Worm (Caenorhabditis elegans) whole organism, L4 larva: ENCODE data around the gene lem-4.
A peak's percentile ranks its signal among the peaks of the same experiment; 100 is the strongest.

Experiments used
- D1046.2 ChIP-seq: fragments of 200-800 bp; sonication (Bioruptor generic); IDR thresholded peaks from 2 replicates; pipeline ENCODE4 v1.3.6; 2022; ENCODE audit warnings: missing genetic modification characterization, missing compliant biosample characterization
- Y48G9A.11 ChIP-seq: fragments of 200-800 bp; sonication (Bioruptor generic); IDR thresholded peaks from 2 replicates; pipeline ENCODE4 v1.3.6; 2022; ENCODE audit warnings: missing genetic modification reagents, missing genetic modification characterization, missing compliant biosample characterization
- ZK337.2 ChIP-seq: fragments of 200-800 bp; sonication (Bioruptor generic); IDR thresholded peaks from 2 replicates; pipeline ENCODE4 v1.3.6; 2022; ENCODE audit warnings: missing genetic modification reagents, missing genetic modification characterization, missing compliant biosample characterization
- aha-1 ChIP-seq: fragments of 150-350 bp; peaks from one replicate; lab custom pipeline; 2014; ENCODE audit warnings: missing biosample characterization, missing genetic modification characterization
- aly-2 ChIP-seq: sonication (generic microtip); optimal IDR thresholded peaks from 2 replicates; lab custom pipeline; 2018; ENCODE audit warnings: missing biosample characterization, missing genetic modification characterization
- ama-1 ChIP-seq: fragments of 150-350 bp; optimal IDR thresholded peaks from 2 replicates; lab custom pipeline; 2014; ENCODE audit warnings: inconsistent platforms, mixed read lengths
- attf-4 ChIP-seq: sonication (generic microtip); optimal IDR thresholded peaks from 3 replicates; lab custom pipeline; 2017; ENCODE audit warnings: missing biosample characterization, missing genetic modification characterization
- ceh-32 ChIP-seq: sonication (generic microtip); optimal IDR thresholded peaks from 2 replicates; lab custom pipeline; 2016; ENCODE audit warnings: mild to moderate bottlenecking, missing genetic modification characterization, missing compliant biosample characterization; ENCODE audit not compliant: poor library complexity
- cey-2 ChIP-seq: sonication (generic microtip); optimal IDR thresholded peaks from 3 replicates; lab custom pipeline; 2017; ENCODE audit warnings: missing genetic modification characterization, mild to moderate bottlenecking, missing compliant biosample characterization, antibody characterized with exemption, borderline replicate concordance; ENCODE audit not compliant: insufficient read depth
- ctbp-1 ChIP-seq: fragments of 200-800 bp; sonication (Bioruptor generic); IDR thresholded peaks from 2 replicates; pipeline ENCODE4 v1.3.6; 2022; ENCODE audit warnings: missing genetic modification reagents, missing genetic modification characterization, missing compliant biosample characterization
- daf-16 ChIP-seq, 3 experiments: sonication (generic microtip); optimal IDR thresholded peaks; 2 replicates each; lab custom pipeline; 2016 to 2017; ENCODE audit warnings: missing genetic modification characterization in 3 of 3, missing genetic modification reagents in 3 of 3, mild to moderate bottlenecking in 2 of 3, missing compliant biosample characterization in 2 of 3, missing biosample characterization in 1 of 3, moderate library complexity in 1 of 3
- dmd-6 ChIP-seq: fragments of 200-800 bp; sonication (Bioruptor generic); IDR thresholded peaks from 2 replicates; pipeline ENCODE4 v1.3.6; 2022; ENCODE audit warnings: missing genetic modification reagents, missing genetic modification characterization, missing compliant biosample characterization
- duxl-1 ChIP-seq: sonication (generic microtip); optimal IDR thresholded peaks from 2 replicates; lab custom pipeline; 2016; ENCODE audit warnings: mild to moderate bottlenecking, missing genetic modification characterization, moderate library complexity, missing compliant biosample characterization; ENCODE audit not compliant: poor library complexity
- dve-1 ChIP-seq: sonication (generic microtip); optimal IDR thresholded peaks from 2 replicates; lab custom pipeline; 2017; ENCODE audit warnings: antibody characterized with exemption, mild to moderate bottlenecking, missing genetic modification characterization, missing compliant biosample characterization; ENCODE audit not compliant: insufficient read depth
- egl-43 ChIP-seq: fragments of 200-800 bp; sonication (Bioruptor generic); IDR thresholded peaks from 2 replicates; pipeline ENCODE4 v1.3.6; 2022; ENCODE audit warnings: missing genetic modification reagents, missing genetic modification characterization, missing compliant biosample characterization
- hif-1 ChIP-seq, 2 experiments: sonication (generic microtip); optimal IDR thresholded peaks; 2 replicates each; lab custom pipeline; 2016 to 2017; ENCODE audit warnings: missing compliant biosample characterization in 2 of 2, missing genetic modification characterization in 2 of 2, missing genetic modification reagents in 2 of 2, missing genotype in 2 of 2, mild to moderate bottlenecking in 1 of 2
- hlh-30 ChIP-seq: sonication (generic microtip); optimal IDR thresholded peaks from 2 replicates; lab custom pipeline; 2017; ENCODE audit warnings: antibody characterized with exemption, mild to moderate bottlenecking, missing genetic modification characterization, missing compliant biosample characterization; ENCODE audit not compliant: insufficient read depth
- lin-13 ChIP-seq: fragments of 150-350 bp; optimal IDR thresholded peaks from 2 replicates; lab custom pipeline; 2014; ENCODE audit warnings: missing biosample characterization, missing genetic modification reagents, missing genetic modification characterization
- lin-15B ChIP-seq: fragments of 150-350 bp; sonication (generic microtip); optimal IDR thresholded peaks from 3 replicates; lab custom pipeline; 2014; ENCODE audit warnings: missing biosample characterization, missing genetic modification characterization
- lin-39 ChIP-seq: fragments of 150-350 bp; optimal IDR thresholded peaks from 2 replicates; lab custom pipeline; 2014; ENCODE audit warnings: missing biosample characterization, missing genetic modification reagents, missing genetic modification characterization
- lsy-2 ChIP-seq, 2 experiments: fragments of 150-350 bp in 1 of 2; sonication (generic microtip) in 1 of 2; optimal IDR thresholded peaks; 2 replicates each; lab custom pipeline; 2014 to 2017; ENCODE audit warnings: missing biosample characterization in 2 of 2, missing genetic modification characterization in 2 of 2
- madf-5 ChIP-seq, 2 experiments: fragments of 200-800 bp; sonication (Bioruptor generic); IDR thresholded peaks; 2 replicates each; pipeline ENCODE4 v1.3.6; 2022; ENCODE audit warnings: missing compliant biosample characterization in 2 of 2, missing genetic modification characterization in 2 of 2
- mdl-1 ChIP-seq, 2 experiments: fragments of 150-350 bp in 1 of 2; sonication (generic microtip) in 1 of 2; optimal IDR thresholded peaks; 2 replicates each; lab custom pipeline; 2014 to 2017; ENCODE audit warnings: missing biosample characterization in 2 of 2, missing genetic modification characterization in 2 of 2
- mes-2 ChIP-seq: sonication (generic microtip); optimal IDR thresholded peaks from 2 replicates; lab custom pipeline; 2016; ENCODE audit warnings: missing genotype, mild to moderate bottlenecking, missing genetic modification characterization, missing compliant biosample characterization; ENCODE audit not compliant: poor library complexity, severe bottlenecking
- nhr-237 ChIP-seq: sonication (generic microtip); optimal IDR thresholded peaks from 2 replicates; lab custom pipeline; 2017; ENCODE audit warnings: missing biosample characterization, missing genetic modification characterization
- nhr-25 ChIP-seq: sonication (generic microtip); optimal IDR thresholded peaks from 2 replicates; lab custom pipeline; 2017; ENCODE audit warnings: missing genetic modification characterization, mild to moderate bottlenecking, missing compliant biosample characterization, antibody characterized with exemption, moderate library complexity, borderline replicate concordance; ENCODE audit not compliant: insufficient read depth
- nhr-42 ChIP-seq: fragments of 200-800 bp; sonication (Bioruptor generic); IDR thresholded peaks from 2 replicates; pipeline ENCODE4 v1.3.6; 2022; ENCODE audit warnings: missing genetic modification characterization, missing compliant biosample characterization
- nhr-6 ChIP-seq: fragments of 150-350 bp; optimal IDR thresholded peaks from 2 replicates; lab custom pipeline; 2014; ENCODE audit warnings: missing biosample characterization, missing genetic modification characterization
- pha-4 ChIP-seq, 2 experiments: fragments of 150-350 bp in 1 of 2; fragments of 200-800 bp in 1 of 2; sonication (Bioruptor generic) in 1 of 2; IDR thresholded peaks in 1 of 2; optimal IDR thresholded peaks in 1 of 2; 2 replicates each; pipeline versions ENCODE4 v1.3.6 to Lab custom; 2014 to 2022; ENCODE audit warnings: missing genetic modification characterization in 2 of 2, missing genetic modification reagents in 2 of 2, missing biosample characterization in 1 of 2, missing compliant biosample characterization in 1 of 2
- php-3 ChIP-seq: fragments of 200-800 bp; sonication (Bioruptor generic); IDR thresholded peaks from 2 replicates; pipeline ENCODE4 v1.3.6; 2022; ENCODE audit warnings: missing genetic modification reagents, missing genetic modification characterization, missing compliant biosample characterization
- unc-39 ChIP-seq: sonication (generic microtip); optimal IDR thresholded peaks from 2 replicates; lab custom pipeline; 2017; ENCODE audit warnings: missing biosample characterization, missing genetic modification characterization
- zag-1 ChIP-seq: fragments of 150-350 bp; optimal IDR thresholded peaks from 2 replicates; lab custom pipeline; 2014; ENCODE audit warnings: missing biosample characterization, missing genetic modification characterization
- zfp-2 ChIP-seq: sonication (generic microtip); optimal IDR thresholded peaks from 2 replicates; lab custom pipeline; 2016; ENCODE audit warnings: mild to moderate bottlenecking, missing genetic modification characterization, missing compliant biosample characterization
- zfp-3 ChIP-seq: fragments of 200-800 bp; sonication (Bioruptor generic); conservative IDR thresholded peaks from 2 replicates; pipeline ENCODE4 v1.3.6; 2022; ENCODE audit warnings: missing genetic modification reagents, missing genetic modification characterization, missing compliant biosample characterization
- zip-2 ChIP-seq: fragments of 150-350 bp; optimal IDR thresholded peaks from 2 replicates; lab custom pipeline; 2014; ENCODE audit warnings: missing biosample characterization, missing genetic modification characterization
- ztf-7 ChIP-seq: fragments of 150-350 bp; optimal IDR thresholded peaks from 2 replicates; lab custom pipeline; 2014; ENCODE audit warnings: missing biosample characterization, missing genetic modification characterization

The lem-4 gene

ce11 chrIV:833517-833916 lies 21.1 kb downstream of the lem-4 start:
- no peak for TF ChIP-seq dmd-6 (GFP tag; lab: Robert Waterston, UW)
- TF ChIP-seq nhr-237 (tag; lab: Kevin White, UChicago), result no peak
- TF ChIP-seq zfp-2 (tag; lab: Kevin White, UChicago), result no peak
- TF ChIP-seq aha-1 (tag; lab: Kevin White, UChicago), result peak; percentile 76
- TF ChIP-seq zag-1 (tag; lab: Kevin White, UChicago), result no peak
- TF ChIP-seq hlh-30 (tag; lab: Kevin White, UChicago), result no peak
- peak; percentile 0 for TF ChIP-seq nhr-6 (tag; lab: Kevin White, UChicago)
- no peak for TF ChIP-seq egl-43 (GFP tag; lab: Robert Waterston, UW)
- TF ChIP-seq cey-2 (tag; lab: Kevin White, UChicago), result no peak
- no peak for TF ChIP-seq pha-4 (GFP tag; IDR thresholded peaks at IDR 0.05; lab: Robert Waterston, UW)
- TF ChIP-seq pha-4 (tag; optimal IDR thresholded peaks at IDR 0.05; lab: Kevin White, UChicago), result no peak
- peak in 1 of 2 experiments; percentile 20 for TF ChIP-seq hif-1 (tag; optimal IDR thresholded peaks at IDR 0.05; lab: Kevin White, UChicago)
- TF ChIP-seq ctbp-1 (GFP tag; lab: Robert Waterston, UW), result no peak
- no peak for TF ChIP-seq ZK337.2 (GFP tag; lab: Robert Waterston, UW)
- TF ChIP-seq duxl-1 (tag; lab: Kevin White, UChicago), result no peak
- TF ChIP-seq nhr-25, result no peak
- TF ChIP-seq zip-2 (tag; lab: Kevin White, UChicago), result no peak
- TF ChIP-seq Y48G9A.11 (GFP tag; lab: Robert Waterston, UW), result no peak
- TF ChIP-seq unc-39 (tag; lab: Kevin White, UChicago), result no peak
- no peak for TF ChIP-seq attf-4
- no peak for TF ChIP-seq ceh-32 (tag; lab: Kevin White, UChicago)
- no peak for TF ChIP-seq madf-5 (GFP tag; IDR thresholded peaks at IDR 0.05; lab: Robert Waterston, UW)
- peak in 1 of 2 experiments; percentile 34 for TF ChIP-seq lsy-2 (tag; optimal IDR thresholded peaks at IDR 0.05; lab: Kevin White, UChicago)
- TF ChIP-seq dve-1 (tag; lab: Kevin White, UChicago), result no peak
- no peak for TF ChIP-seq mdl-1 (tag; optimal IDR thresholded peaks at IDR 0.05; lab: Kevin White, UChicago)

- TF ChIP-seq nhr-42 (GFP tag; lab: Robert Waterston, UW), result no peak
- TF ChIP-seq lin-15B, result no peak
- TF ChIP-seq zfp-3 (GFP tag; lab: Robert Waterston, UW), result no peak
- TF ChIP-seq lin-13 (GFP tag; lab: Kevin White, UChicago), result no peak
- TF ChIP-seq D1046.2, result no peak
- no peak for TF ChIP-seq ztf-7 (tag; lab: Kevin White, UChicago)
- TF ChIP-seq unc-39 (tag; lab: Kevin White, UChicago), result no peak
- no peak for TF ChIP-seq ama-1 (lab: Kevin White, UChicago)
- no peak for TF ChIP-seq zag-1 (tag; lab: Kevin White, UChicago)
- no peak for TF ChIP-seq mes-2 (tag; lab: Kevin White, UChicago)
- no peak for TF ChIP-seq lsy-2 (tag; optimal IDR thresholded peaks at IDR 0.05; lab: Kevin White, UChicago)
- no peak for TF ChIP-seq daf-16 (GFP tag; optimal IDR thresholded peaks at IDR 0.05; lab: Kevin White, UChicago)
- TF ChIP-seq daf-16 (tag; optimal IDR thresholded peaks at IDR 0.05; lab: Kevin White, UChicago), result no peak
- TF ChIP-seq aly-2 (tag; lab: Kevin White, UChicago), result no peak
- TF ChIP-seq php-3 (GFP tag; lab: Robert Waterston, UW), result no peak
- TF ChIP-seq lin-39 (tag; lab: Kevin White, UChicago), result no peak
- TF ChIP-seq, all 104 proteins: peak for 0
Observed at ce11 chrIV:831796-832486, 22.6 kb downstream of the lem-4 start, which contains the start of the genes madf-1 and Y55F3BR.10. Gene madf-1, minus strand, starts transcription at chrIV:831896. Gene Y55F3BR.10, plus strand, starts transcription at chrIV:832436.
